Fruit fly (Drosophila melanogaster) whole organism, embryonic: ENCODE data around the gene Ccdc114.

ENCODE experiments used
- Adf1 ChIP-seq: fragments of 200-800 bp; sonication (Bioruptor generic); IDR thresholded peaks from 2 replicates; pipeline ENCODE4 v1.3.6; 2022; ENCODE audit warnings: missing biosample characterization, missing genetic modification characterization
- Awh ChIP-seq: fragments of 200-800 bp; sonication (Bioruptor generic); IDR thresholded peaks from 2 replicates; pipeline ENCODE4, ENCODE4 v1.3.6; 2022; ENCODE audit warnings: missing biosample characterization, missing genetic modification characterization
- CG14965 ChIP-seq: fragments of 200-800 bp; sonication (Bioruptor generic); optimal IDR thresholded peaks from 2 replicates; lab custom pipeline; 2016; ENCODE audit warnings: missing biosample characterization, missing genetic modification characterization, borderline replicate concordance
- CG17328 ChIP-seq: fragments of 200-800 bp; sonication (Bioruptor generic); IDR thresholded peaks from 2 replicates; pipeline ENCODE4 v1.3.6; 2022; ENCODE audit warnings: missing biosample characterization, missing genetic modification characterization
- CG17829 ChIP-seq: fragments of 200-800 bp; optimal IDR thresholded peaks from 2 replicates; lab custom pipeline; 2019; ENCODE audit warnings: missing biosample characterization, mild to moderate bottlenecking, missing genetic modification characterization, moderate library complexity
- CG18262 ChIP-seq: fragments of 200-800 bp; optimal IDR thresholded peaks from 3 replicates; lab custom pipeline; 2019; ENCODE audit warnings: missing biosample characterization, mild to moderate bottlenecking, missing genetic modification characterization, moderate library complexity
- CG1832 ChIP-seq: fragments of 200-800 bp; sonication (Bioruptor generic); optimal IDR thresholded peaks from 2 replicates; lab custom pipeline; 2017; ENCODE audit warnings: missing biosample characterization, mild to moderate bottlenecking, missing genetic modification characterization, inconsistent platforms
- CG2116 ChIP-seq: fragments of 200-800 bp; sonication (Bioruptor generic); optimal IDR thresholded peaks from 3 replicates; lab custom pipeline; 2018; ENCODE audit warnings: missing biosample characterization, mild to moderate bottlenecking, missing genetic modification characterization
- CG2129 ChIP-seq: fragments of 200-800 bp; sonication (Bioruptor generic); IDR thresholded peaks from 2 replicates; pipeline ENCODE4 v1.3.6; 2022; ENCODE audit warnings: missing biosample characterization, missing genetic modification characterization; ENCODE audit not compliant: partially characterized antibody
- CG3065 ChIP-seq: fragments of 200-800 bp; sonication (Bioruptor generic); optimal IDR thresholded peaks from 2 replicates; lab custom pipeline; 2016; ENCODE audit warnings: missing biosample characterization, missing genetic modification characterization
- CG31224 ChIP-seq: fragments of 200-800 bp; sonication (Bioruptor generic); IDR thresholded peaks from 2 replicates; pipeline ENCODE4 v1.3.6; 2022; ENCODE audit warnings: missing biosample characterization, missing genetic modification characterization
- CG5245 ChIP-seq: fragments of 200-800 bp; sonication (Bioruptor generic); optimal IDR thresholded peaks from 3 replicates; lab custom pipeline; 2016; ENCODE audit warnings: missing biosample characterization, missing genetic modification characterization
- CG7271 ChIP-seq: fragments of 200-800 bp; sonication (Bioruptor generic); optimal IDR thresholded peaks from 2 replicates; lab custom pipeline; 2018; ENCODE audit warnings: missing biosample characterization, mild to moderate bottlenecking, missing genetic modification characterization, moderate library complexity
- CG8089 ChIP-seq: fragments of 200-800 bp; sonication (Bioruptor generic); optimal IDR thresholded peaks from 3 replicates; lab custom pipeline; 2016; ENCODE audit warnings: missing biosample characterization, missing genetic modification characterization
- CTCF ChIP-seq: fragments of 200-800 bp; sonication (Bioruptor generic); optimal IDR thresholded peaks from 2 replicates; lab custom pipeline; 2017; ENCODE audit warnings: missing biosample characterization, mild to moderate bottlenecking, missing genetic modification characterization, moderate library complexity
- CoRest ChIP-seq: fragments of 200-800 bp; sonication (Bioruptor generic); optimal IDR thresholded peaks from 3 replicates; lab custom pipeline; 2018; ENCODE audit warnings: missing biosample characterization, mild to moderate bottlenecking, missing genetic modification characterization, moderate library complexity
- Gug ChIP-seq: fragments of 200-800 bp; sonication (Bioruptor generic); IDR thresholded peaks from 4 replicates; pipeline ENCODE4 v1.3.6; 2022; ENCODE audit warnings: missing biosample characterization, missing genetic modification characterization
- HLH4C ChIP-seq: fragments of 200-800 bp; sonication (Bioruptor generic); IDR thresholded peaks from 3 replicates; pipeline ENCODE4 v1.3.6; 2022; ENCODE audit warnings: missing biosample characterization, missing genetic modification characterization; ENCODE audit not compliant: partially characterized antibody
- Lim3 ChIP-seq: fragments of 200-800 bp; sonication (Bioruptor generic); IDR thresholded peaks from 2 replicates; pipeline ENCODE4 v1.3.6; 2022; ENCODE audit warnings: missing biosample characterization, missing genetic modification characterization
- MBD-R2 ChIP-seq: fragments of 200-800 bp; sonication (Bioruptor generic); IDR thresholded peaks from 2 replicates; pipeline ENCODE4 v1.3.6; 2022; ENCODE audit warnings: missing biosample characterization, missing genetic modification characterization
- Med ChIP-seq: fragments of 200-800 bp; sonication (Bioruptor generic); peaks from one replicate; lab custom pipeline; 2016; ENCODE audit warnings: missing biosample characterization, missing genetic modification characterization, mild to moderate bottlenecking, inconsistent platforms, moderate library complexity
- Meics ChIP-seq: fragments of 200-800 bp; sonication (Bioruptor generic); optimal IDR thresholded peaks from 2 replicates; lab custom pipeline; 2017; ENCODE audit warnings: missing biosample characterization, mild to moderate bottlenecking, missing genetic modification characterization
- Myb ChIP-seq: fragments of 200-800 bp; sonication (Bioruptor generic); optimal IDR thresholded peaks from 2 replicates; lab custom pipeline; 2016; ENCODE audit warnings: missing biosample characterization, missing genetic modification characterization
- Oli ChIP-seq: fragments of 200-800 bp; sonication (Bioruptor generic); optimal IDR thresholded peaks from 2 replicates; lab custom pipeline; 2018; ENCODE audit warnings: missing biosample characterization, mild to moderate bottlenecking, missing genetic modification characterization, moderate library complexity
- Taf1 ChIP-seq: fragments of 200-800 bp; sonication (Bioruptor generic); IDR thresholded peaks from 2 replicates; pipeline ENCODE4 v1.3.6; 2022; ENCODE audit warnings: missing biosample characterization, missing genetic modification characterization
- az2 ChIP-seq: fragments of 200-800 bp; sonication (Bioruptor generic); optimal IDR thresholded peaks from 3 replicates; lab custom pipeline; 2016; ENCODE audit warnings: missing biosample characterization, missing genetic modification characterization
- corto ChIP-seq: fragments of 200-800 bp; sonication (Bioruptor generic); optimal IDR thresholded peaks from 2 replicates; lab custom pipeline; 2016; ENCODE audit warnings: missing biosample characterization, mild to moderate bottlenecking, missing genetic modification characterization, moderate library complexity
- crc ChIP-seq: fragments of 200-800 bp; sonication (Bioruptor generic); optimal IDR thresholded peaks from 2 replicates; lab custom pipeline; 2016; ENCODE audit warnings: missing biosample characterization, missing genetic modification characterization
- dati ChIP-seq: fragments of 200-800 bp; sonication (Bioruptor generic); IDR thresholded peaks from 2 replicates; pipeline ENCODE4 v1.3.6; 2022; ENCODE audit warnings: missing biosample characterization, missing genetic modification characterization
- dmrt99B ChIP-seq: fragments of 200-800 bp; sonication (Bioruptor generic); optimal IDR thresholded peaks from 2 replicates; lab custom pipeline; 2018; ENCODE audit warnings: missing biosample characterization, mild to moderate bottlenecking, missing genetic modification characterization, moderate library complexity
- ems ChIP-seq: fragments of 200-800 bp; sonication (Bioruptor generic); optimal IDR thresholded peaks from 3 replicates; lab custom pipeline; 2016; ENCODE audit warnings: missing biosample characterization, missing genetic modification characterization
- eyg ChIP-seq: fragments of 200-800 bp; sonication (Bioruptor generic); optimal IDR thresholded peaks from 3 replicates; lab custom pipeline; 2016; ENCODE audit warnings: missing biosample characterization, missing genetic modification characterization
- fd64A ChIP-seq: fragments of 200-800 bp; sonication (Bioruptor generic); optimal IDR thresholded peaks from 3 replicates; lab custom pipeline; 2018; ENCODE audit warnings: missing biosample characterization, mild to moderate bottlenecking, missing genetic modification characterization
- fd96Cb ChIP-seq: fragments of 200-800 bp; sonication (Bioruptor generic); optimal IDR thresholded peaks from 2 replicates; lab custom pipeline; 2018; ENCODE audit warnings: missing biosample characterization, mild to moderate bottlenecking, missing genetic modification characterization, moderate library complexity
- hb ChIP-seq: fragments of 200-800 bp; sonication (Bioruptor generic); IDR thresholded peaks from 3 replicates; pipeline ENCODE4 v1.3.6; 2022; ENCODE audit warnings: missing biosample characterization, missing genetic modification characterization; ENCODE audit not compliant: partially characterized antibody
- hth ChIP-seq: fragments of >200 bp; optimal IDR thresholded peaks from 2 replicates; lab custom pipeline; 2017; ENCODE audit warnings: inconsistent platforms
- nerfin-2 ChIP-seq: fragments of 200-800 bp; sonication (Bioruptor generic); IDR thresholded peaks from 2 replicates; pipeline ENCODE4 v1.3.6; 2022; ENCODE audit warnings: missing biosample characterization, missing genetic modification characterization; ENCODE audit not compliant: partially characterized antibody
- nom ChIP-seq: fragments of 200-800 bp; sonication (Bioruptor generic); optimal IDR thresholded peaks from 2 replicates; lab custom pipeline; 2017; ENCODE audit warnings: missing biosample characterization, missing genetic modification characterization, mild to moderate bottlenecking, moderate library complexity, missing genetic modification reagents
- ranshi ChIP-seq: fragments of 200-800 bp; sonication (Bioruptor generic); IDR thresholded peaks from 2 replicates; pipeline ENCODE4 v1.3.6; 2022; ENCODE audit warnings: missing biosample characterization, missing genetic modification characterization
- rib ChIP-seq: fragments of 200-800 bp; sonication (Bioruptor generic); IDR thresholded peaks from 2 replicates; pipeline ENCODE4 v1.3.6; 2022; ENCODE audit warnings: missing biosample characterization, missing genetic modification characterization
- sna ChIP-seq: fragments of 200-800 bp; sonication (Bioruptor generic); IDR thresholded peaks from 2 replicates; pipeline ENCODE4 v1.3.6; 2022; ENCODE audit warnings: missing biosample characterization, missing genetic modification characterization; ENCODE audit not compliant: partially characterized antibody
- so ChIP-seq: fragments of 200-800 bp; sonication (Bioruptor generic); IDR thresholded peaks from 3 replicates; pipeline ENCODE4 v1.3.6; 2022; ENCODE audit warnings: missing biosample characterization, missing genetic modification characterization
- stc ChIP-seq: fragments of 200-800 bp; sonication (Bioruptor generic); IDR thresholded peaks from 2 replicates; pipeline ENCODE4 v1.3.6; 2022; ENCODE audit warnings: missing biosample characterization, missing genetic modification characterization
- stwl ChIP-seq: fragments of 200-800 bp; sonication (Bioruptor generic); optimal IDR thresholded peaks from 3 replicates; lab custom pipeline; 2018; ENCODE audit warnings: missing biosample characterization, mild to moderate bottlenecking, missing genetic modification characterization, moderate library complexity
- sug ChIP-seq: fragments of 200-800 bp; optimal IDR thresholded peaks from 2 replicates; lab custom pipeline; 2019; ENCODE audit warnings: missing biosample characterization, mild to moderate bottlenecking, missing genetic modification characterization, moderate library complexity
- ttk ChIP-seq: fragments of 200-800 bp; sonication (Bioruptor generic); IDR thresholded peaks from 2 replicates; pipeline ENCODE4 v2.1.2; 2022; ENCODE audit warnings: missing biosample characterization, missing genetic modification characterization
- z ChIP-seq: fragments of 200-800 bp; sonication (Bioruptor generic); IDR thresholded peaks from 3 replicates; pipeline ENCODE4 v1.3.6; 2022; ENCODE audit warnings: missing biosample characterization, missing genetic modification characterization
- zen ChIP-seq: fragments of 200-800 bp; sonication (Bioruptor generic); optimal IDR thresholded peaks from 3 replicates; lab custom pipeline; 2018; ENCODE audit warnings: missing biosample characterization, mild to moderate bottlenecking, missing genetic modification characterization, moderate library complexity

Gene Ccdc114

dm6 chr3R:16655494-16656493, 31.3 kb upstream of the Ccdc114 start, which contains the start of gene modSP (continued):
- TF ChIP-seq stwl (tag; lab: Kevin White, UChicago), result peak; percentile 62
- peak; percentile 29 for TF ChIP-seq CG17829
- no peak for TF ChIP-seq eyg (GFP tag; lab: Kevin White, UChicago)
- TF ChIP-seq dati (GFP tag; lab: Robert Waterston, UW), result 0 out of 2 replicates have a peak, but pooled peaks have one; percentile 12
- TF ChIP-seq CG3065 (GFP tag; lab: Kevin White, UChicago), result peak; percentile 67
- TF ChIP-seq zen (tag; lab: Kevin White, UChicago), result peak; percentile 19
- peak; percentile 4 for TF ChIP-seq CG5245
- peak; percentile 24 for TF ChIP-seq fd96Cb (tag; lab: Kevin White, UChicago)
- TF ChIP-seq corto (GFP tag; lab: Kevin White, UChicago), result no peak
- TF ChIP-seq HLH4C, result peak; percentile 92
- no peak for TF ChIP-seq CG8089
- no peak for TF ChIP-seq sug (tag; lab: Kevin White, UChicago)
- TF ChIP-seq ttk (GFP tag; lab: Robert Waterston, UW), result no peak; the same call in 1 of the 2 replicates
- TF ChIP-seq sna (GFP tag; lab: Robert Waterston, UW), result peak; percentile 63; the same call in 1 of the 2 replicates
- peak; percentile 53 for TF ChIP-seq ems (GFP tag; lab: Kevin White, UChicago)
- no peak for TF ChIP-seq CG2129 (GFP tag; lab: Robert Waterston, UW)
- TF ChIP-seq CoRest, result peak; percentile 59
- no peak for TF ChIP-seq fd64A (GFP tag; lab: Kevin White, UChicago)
- TF ChIP-seq nerfin-2 (GFP tag; lab: Robert Waterston, UW), result peak; percentile 86
- peak; percentile 29 for TF ChIP-seq Meics (GFP tag; lab: Kevin White, UChicago)
- TF ChIP-seq so (GFP tag; lab: Robert Waterston, UW), result 0 out of 3 replicates have a peak, but pooled peaks have one; percentile 7
- peak; percentile 61 for TF ChIP-seq ranshi (GFP tag; lab: Robert Waterston, UW)
- TF ChIP-seq CG1832 (GFP tag; lab: Kevin White, UChicago), result no peak
- no peak; the same call in 1 of the 2 replicates for TF ChIP-seq CG31224
- TF ChIP-seq z (GFP tag; lab: Robert Waterston, UW), result peak; percentile 83
- peak; percentile 75 for TF ChIP-seq Med
- no peak for TF ChIP-seq CG7271
- peak; percentile 37; the same call in 1 of the 4 replicates for TF ChIP-seq Gug
- no peak for TF ChIP-seq Adf1
- TF ChIP-seq CG18262 (tag; lab: Kevin White, UChicago), result peak; percentile 8
- no peak for TF ChIP-seq rib
- 0 out of 2 replicates have a peak, but pooled peaks have one; percentile 12 for TF ChIP-seq CG17328 (GFP tag; lab: Robert Waterston, UW)
- peak; percentile 40 for TF ChIP-seq Myb (GFP tag; lab: Kevin White, UChicago)
- no peak for TF ChIP-seq hth (lab: Kevin White, UChicago)
- TF ChIP-seq MBD-R2 (GFP tag; lab: Robert Waterston, UW), result 0 out of 2 replicates have a peak, but pooled peaks have one; percentile 23
- 0 out of 2 replicates have a peak, but pooled peaks have one; percentile 13 for TF ChIP-seq Awh
- peak; percentile 88 for TF ChIP-seq CTCF (GFP tag; lab: Kevin White, UChicago)
- TF ChIP-seq Lim3 (GFP tag; lab: Robert Waterston, UW), result no peak
- TF ChIP-seq Oli, result peak; percentile 14
- peak; percentile 20; the same call in 1 of the 2 replicates for TF ChIP-seq stc
- TF ChIP-seq az2, result peak; percentile 35
- TF ChIP-seq dmrt99B (tag; lab: Kevin White, UChicago), result no peak
- peak; percentile 25 for TF ChIP-seq crc (GFP tag; lab: Kevin White, UChicago)
- peak; percentile 38; the same call in 1 of the 2 replicates for TF ChIP-seq Taf1 (GFP tag; lab: Robert Waterston, UW)
- no peak for TF ChIP-seq CG14965 (GFP tag; lab: Kevin White, UChicago)
- TF ChIP-seq hb (GFP tag; lab: Robert Waterston, UW), result peak; percentile 69
- peak; percentile 42 for TF ChIP-seq CG2116
- peak; percentile 75 for TF ChIP-seq nom (GFP tag; lab: Kevin White, UChicago)
